Fruit fly (Drosophila melanogaster) whole organism, embryonic: ENCODE measurements around the gene amrt.

Source experiments
- BEAF-32 ChIP-seq: fragments of 200-800 bp; sonication (Bioruptor generic); optimal IDR thresholded peaks from 3 replicates; lab custom pipeline; 2017; ENCODE audit warnings: missing biosample characterization, missing genetic modification characterization, mild to moderate bottlenecking, moderate library complexity, missing genetic modification reagents
- Bgb ChIP-seq: fragments of 200-800 bp; sonication (Bioruptor generic); IDR thresholded peaks from 2 replicates; pipeline ENCODE4 v1.3.6; 2022; ENCODE audit warnings: missing biosample characterization, missing genetic modification characterization; ENCODE audit not compliant: partially characterized antibody
- CG1024 ChIP-seq: fragments of 200-800 bp; sonication (Bioruptor generic); IDR thresholded peaks from 2 replicates; pipeline ENCODE4 v1.3.6; 2022; ENCODE audit warnings: missing biosample characterization, missing genetic modification characterization
- CG12391 ChIP-seq: fragments of 200-800 bp; sonication (Bioruptor generic); optimal IDR thresholded peaks from 3 replicates; lab custom pipeline; 2018; ENCODE audit warnings: missing biosample characterization, mild to moderate bottlenecking, missing genetic modification characterization, moderate library complexity
- CG12769 ChIP-seq: fragments of 200-800 bp; sonication (Bioruptor generic); optimal IDR thresholded peaks from 2 replicates; lab custom pipeline; 2019; ENCODE audit warnings: missing biosample characterization, mild to moderate bottlenecking, missing genetic modification characterization, moderate library complexity
- CG14860 ChIP-seq: fragments of 200-800 bp; sonication (Bioruptor generic); IDR thresholded peaks from 3 replicates; pipeline ENCODE4 v1.3.6; 2022; ENCODE audit warnings: missing biosample characterization, missing genetic modification characterization; ENCODE audit not compliant: partially characterized antibody
- CG15514 ChIP-seq: fragments of 200-800 bp; sonication (Bioruptor generic); optimal IDR thresholded peaks from 3 replicates; lab custom pipeline; 2017; ENCODE audit warnings: missing biosample characterization, missing genetic modification characterization, mild to moderate bottlenecking, moderate library complexity, missing genetic modification reagents
- CG1603 ChIP-seq: fragments of 200-800 bp; sonication (Bioruptor generic); optimal IDR thresholded peaks from 2 replicates; lab custom pipeline; 2019; ENCODE audit warnings: missing biosample characterization, mild to moderate bottlenecking, missing genetic modification characterization, moderate library complexity
- CG16813 ChIP-seq: fragments of 200-800 bp; sonication (Bioruptor generic); IDR thresholded peaks from 3 replicates; pipeline ENCODE4 v1.3.6; 2022; ENCODE audit warnings: missing biosample characterization, missing genetic modification characterization; ENCODE audit not compliant: partially characterized antibody
- CG2712 ChIP-seq: fragments of 200-800 bp; optimal IDR thresholded peaks from 3 replicates; lab custom pipeline; 2019; ENCODE audit warnings: missing biosample characterization, mild to moderate bottlenecking, missing genetic modification characterization, moderate library complexity
- CG30020 ChIP-seq: fragments of 200-800 bp; optimal IDR thresholded peaks from 2 replicates; lab custom pipeline; 2019; ENCODE audit warnings: missing biosample characterization, mild to moderate bottlenecking, missing genetic modification characterization, moderate library complexity
- CG32772 ChIP-seq: fragments of 200-800 bp; sonication (Bioruptor generic); IDR thresholded peaks from 2 replicates; pipeline ENCODE4 v1.3.6; 2022; ENCODE audit warnings: missing biosample characterization, missing genetic modification characterization
- CG34224 ChIP-seq: fragments of 200-800 bp; sonication (Bioruptor generic); IDR thresholded peaks from 3 replicates; pipeline ENCODE4 v1.3.6; 2022; ENCODE audit warnings: missing biosample characterization, missing genetic modification characterization; ENCODE audit not compliant: partially characterized antibody
- CG8290 ChIP-seq, 3 experiments: fragments of 200-800 bp; sonication (Bioruptor generic); optimal IDR thresholded peaks; 2 replicates each; lab custom pipeline; 2016 to 2019; ENCODE audit warnings: missing biosample characterization in 3 of 3, missing genetic modification characterization in 3 of 3, mild to moderate bottlenecking in 2 of 3, moderate library complexity in 1 of 3
- CG8924 ChIP-seq: fragments of 200-800 bp; optimal IDR thresholded peaks from 3 replicates; lab custom pipeline; 2019; ENCODE audit warnings: missing biosample characterization, mild to moderate bottlenecking, missing genetic modification characterization, moderate library complexity
- CG9797 ChIP-seq: fragments of 200-800 bp; sonication (Bioruptor generic); optimal IDR thresholded peaks from 3 replicates; lab custom pipeline; 2018; ENCODE audit warnings: missing biosample characterization, mild to moderate bottlenecking, missing genetic modification characterization
- CHES-1-like ChIP-seq: fragments of 200-800 bp; sonication (Bioruptor generic); optimal IDR thresholded peaks from 2 replicates; lab custom pipeline; 2016; ENCODE audit warnings: missing biosample characterization, missing genetic modification characterization
- CoRest ChIP-seq: fragments of 200-800 bp; sonication (Bioruptor generic); optimal IDR thresholded peaks from 3 replicates; lab custom pipeline; 2018; ENCODE audit warnings: missing biosample characterization, mild to moderate bottlenecking, missing genetic modification characterization, moderate library complexity
- CrebB ChIP-seq: fragments of 200-800 bp; sonication (Bioruptor generic); optimal IDR thresholded peaks from 3 replicates; lab custom pipeline; 2018; ENCODE audit warnings: missing biosample characterization, mild to moderate bottlenecking, missing genetic modification characterization
- D19A ChIP-seq: fragments of 200-800 bp; optimal IDR thresholded peaks from 3 replicates; lab custom pipeline; 2019; ENCODE audit warnings: missing biosample characterization, mild to moderate bottlenecking, missing genetic modification characterization, moderate library complexity
- Dref ChIP-seq: fragments of 200-800 bp; sonication (Bioruptor generic); IDR thresholded peaks from 2 replicates; pipeline ENCODE4 v1.3.6; 2022; ENCODE audit warnings: missing biosample characterization, missing genetic modification characterization
- E2f2 ChIP-seq: fragments of 200-800 bp; sonication (Bioruptor generic); IDR thresholded peaks from 2 replicates; pipeline ENCODE4 v1.3.6; 2022; ENCODE audit warnings: missing biosample characterization, missing genetic modification characterization
- Ets65A ChIP-seq: fragments of 200-800 bp; sonication (Bioruptor generic); peaks from one replicate; lab custom pipeline; 2016; ENCODE audit warnings: missing biosample characterization, missing genetic modification characterization
- Ets97D ChIP-seq: fragments of 200-800 bp; sonication (Bioruptor generic); optimal IDR thresholded peaks from 3 replicates; lab custom pipeline; 2016; ENCODE audit warnings: missing biosample characterization, missing genetic modification characterization
- Fer1 ChIP-seq: fragments of 200-800 bp; sonication (Bioruptor generic); optimal IDR thresholded peaks from 2 replicates; lab custom pipeline; 2017; ENCODE audit warnings: missing biosample characterization, mild to moderate bottlenecking, missing genetic modification characterization
- HLH4C ChIP-seq: fragments of 200-800 bp; sonication (Bioruptor generic); IDR thresholded peaks from 3 replicates; pipeline ENCODE4 v1.3.6; 2022; ENCODE audit warnings: missing biosample characterization, missing genetic modification characterization; ENCODE audit not compliant: partially characterized antibody
- Lhr ChIP-seq: fragments of 200-800 bp; sonication (Bioruptor generic); optimal IDR thresholded peaks from 3 replicates; lab custom pipeline; 2017; ENCODE audit warnings: mild to moderate bottlenecking, missing biosample characterization, missing genetic modification reagents, missing genetic modification characterization
- Lim3 ChIP-seq: fragments of 200-800 bp; sonication (Bioruptor generic); IDR thresholded peaks from 2 replicates; pipeline ENCODE4 v1.3.6; 2022; ENCODE audit warnings: missing biosample characterization, missing genetic modification characterization
- Nf-YB ChIP-seq: fragments of 200-800 bp; sonication (Bioruptor generic); optimal IDR thresholded peaks from 3 replicates; lab custom pipeline; 2019; ENCODE audit warnings: missing biosample characterization, mild to moderate bottlenecking, missing genetic modification characterization, moderate library complexity
- NfI ChIP-seq: fragments of 200-800 bp; sonication (Bioruptor generic); optimal IDR thresholded peaks from 3 replicates; lab custom pipeline; 2018; ENCODE audit warnings: missing biosample characterization, mild to moderate bottlenecking, missing genetic modification characterization, moderate library complexity
- Side ChIP-seq: fragments of 200-800 bp; sonication (Bioruptor generic); optimal IDR thresholded peaks from 2 replicates; lab custom pipeline; 2016; ENCODE audit warnings: missing biosample characterization, missing genetic modification characterization
- Sry-δ ChIP-seq: fragments of 200-800 bp; sonication (Bioruptor generic); optimal IDR thresholded peaks from 2 replicates; lab custom pipeline; 2016; ENCODE audit warnings: missing biosample characterization, missing genetic modification characterization
- Stat92E ChIP-seq, 3 experiments: fragments of >200 bp in 2 of 3; fragments of 200-800 bp in 1 of 3; sonication (Bioruptor generic) in 1 of 3; optimal IDR thresholded peaks; 2 replicates each; lab custom pipeline; 2017 to 2019; ENCODE audit warnings: missing biosample characterization in 3 of 3, missing genetic modification characterization in 3 of 3, mild to moderate bottlenecking in 1 of 3, moderate library complexity in 1 of 3
- amos ChIP-seq: fragments of 200-800 bp; sonication (Bioruptor generic); IDR thresholded peaks from 2 replicates; pipeline ENCODE4 v1.3.6; 2022; ENCODE audit warnings: missing biosample characterization, missing genetic modification characterization; ENCODE audit not compliant: partially characterized antibody
- ato ChIP-seq: fragments of 200-800 bp; sonication (Bioruptor generic); IDR thresholded peaks from 2 replicates; pipeline ENCODE4 v1.3.6; 2022; ENCODE audit warnings: missing biosample characterization, missing genetic modification characterization; ENCODE audit not compliant: partially characterized antibody
- chm ChIP-seq: fragments of 200-800 bp; sonication (Bioruptor generic); IDR thresholded peaks from 2 replicates; pipeline ENCODE4 v1.3.6; 2022; ENCODE audit warnings: missing biosample characterization, missing genetic modification characterization
- crol ChIP-seq: fragments of 200-800 bp; sonication (Bioruptor generic); IDR thresholded peaks from 2 replicates; pipeline ENCODE4 v1.3.6; 2022; ENCODE audit warnings: missing biosample characterization, missing genetic modification characterization
- dm ChIP-seq: fragments of 200-800 bp; sonication (Bioruptor generic); optimal IDR thresholded peaks from 3 replicates; lab custom pipeline; 2016; ENCODE audit warnings: missing biosample characterization, missing genetic modification characterization
- fru ChIP-seq: fragments of >200 bp; optimal IDR thresholded peaks from 2 replicates; lab custom pipeline; 2017
- ftz-f1 ChIP-seq: fragments of 200-800 bp; sonication (Bioruptor generic); optimal IDR thresholded peaks from 2 replicates; lab custom pipeline; 2016; ENCODE audit warnings: missing biosample characterization, missing genetic modification characterization
- grn ChIP-seq: fragments of 200-800 bp; sonication (Bioruptor generic); optimal IDR thresholded peaks from 3 replicates; lab custom pipeline; 2017; ENCODE audit warnings: missing biosample characterization, missing genetic modification characterization
- gro ChIP-seq: fragments of 200-800 bp; sonication (Bioruptor generic); optimal IDR thresholded peaks from 2 replicates; lab custom pipeline; 2016; ENCODE audit warnings: missing biosample characterization, missing genetic modification characterization
- lilli ChIP-seq: fragments of 200-800 bp; sonication (Bioruptor generic); optimal IDR thresholded peaks from 3 replicates; lab custom pipeline; 2016; ENCODE audit warnings: missing biosample characterization, missing genetic modification characterization
- phol ChIP-seq: fragments of 200-800 bp; sonication (Bioruptor generic); optimal IDR thresholded peaks from 3 replicates; lab custom pipeline; 2018; ENCODE audit warnings: missing biosample characterization, mild to moderate bottlenecking, missing genetic modification characterization, moderate library complexity
- row ChIP-seq: fragments of 200-800 bp; sonication (Bioruptor generic); IDR thresholded peaks from 3 replicates; pipeline ENCODE4 v1.3.6; 2022; ENCODE audit warnings: missing biosample characterization, missing genetic modification characterization
- sug ChIP-seq: fragments of 200-800 bp; optimal IDR thresholded peaks from 2 replicates; lab custom pipeline; 2019; ENCODE audit warnings: missing biosample characterization, mild to moderate bottlenecking, missing genetic modification characterization, moderate library complexity
- tna ChIP-seq: fragments of 200-800 bp; sonication (Bioruptor generic); IDR thresholded peaks from 2 replicates; pipeline ENCODE4 v1.3.6; 2022; ENCODE audit warnings: missing biosample characterization, missing genetic modification characterization; ENCODE audit not compliant: partially characterized antibody
- trem ChIP-seq: fragments of 200-800 bp; optimal IDR thresholded peaks from 3 replicates; lab custom pipeline; 2019; ENCODE audit warnings: missing biosample characterization, mild to moderate bottlenecking, missing genetic modification characterization, moderate library complexity

The amrt gene

dm6 chrX:13783534-13783949, 1.3 kb downstream of the amrt start, which contains the start of gene inaE (continued):
- TF ChIP-seq row (GFP tag; lab: Robert Waterston, UW) (peak; percentile 40; the same call in 1 of the 3 replicates), Bgb (GFP tag; lab: Robert Waterston, UW) (peak; percentile 80), chm (GFP tag; lab: Robert Waterston, UW) (0 out of 2 replicates have a peak, but pooled peaks have one; percentile 37), fru (no peak), sug (tag; lab: Kevin White, UChicago) (peak; percentile 3), dm (GFP tag; lab: Kevin White, UChicago) (no peak), CoRest (tag; lab: Kevin White, UChicago) (peak; percentile 27), Ets97D (GFP tag; lab: Kevin White, UChicago) (peak; percentile 64), ato (peak; percentile 53), CG8290 (GFP tag; optimal IDR thresholded peaks at IDR 0.05; lab: Kevin White, UChicago) (no peak), CG8290 (tag; optimal IDR thresholded peaks at IDR 0.05; lab: Kevin White, UChicago) (peak in 1 of 2 experiments; percentile 63), Side (GFP tag; lab: Kevin White, UChicago) (no peak), Nf-YB (GFP tag; lab: Kevin White, UChicago) (no peak), gro (GFP tag; lab: Kevin White, UChicago) (peak; percentile 38), BEAF-32 (GFP tag; lab: Kevin White, UChicago) (peak; percentile 53), Dref (GFP tag; lab: Robert Waterston, UW) (peak; percentile 86), Lim3 (GFP tag; lab: Robert Waterston, UW) (no peak), CG12769 (tag; lab: Kevin White, UChicago) (peak; percentile 28), HLH4C (GFP tag; lab: Robert Waterston, UW) (peak; percentile 72), phol (tag; lab: Kevin White, UChicago) (peak; percentile 26), Sry-δ (GFP tag; lab: Kevin White, UChicago) (peak; percentile 43), CrebB (tag; lab: Kevin White, UChicago) (no peak), Lhr (peak; percentile 33), CG8924 (tag; lab: Kevin White, UChicago) (peak; percentile 1), Stat92E (GFP tag; optimal IDR thresholded peaks at IDR 0.05; lab: Kevin White, UChicago) (peak in 1 of 3 experiments; percentile 63), CG14860 (GFP tag; lab: Robert Waterston, UW) (0 out of 3 replicates have a peak, but pooled peaks have one; percentile 35), CG1024 (peak; percentile 45; the same call in 1 of the 2 replicates), CG1603 (tag; lab: Kevin White, UChicago) (peak; percentile 54), CG9797 (GFP tag; lab: Kevin White, UChicago) (peak; percentile 18), Fer1 (GFP tag; lab: Kevin White, UChicago) (peak; percentile 36), CG16813 (GFP tag; lab: Robert Waterston, UW) (0 out of 3 replicates have a peak, but pooled peaks have one; percentile 40), CG30020 (tag; lab: Kevin White, UChicago) (peak; percentile 72), Ets65A (peak; percentile 58), CG2712 (tag; lab: Kevin White, UChicago) (peak; percentile 33), grn (GFP tag; lab: Kevin White, UChicago) (peak; percentile 14), CG15514 (GFP tag; lab: Kevin White, UChicago) (peak; percentile 79), CG34224 (GFP tag; lab: Robert Waterston, UW) (peak; percentile 32; the same call in 1 of the 3 replicates), CHES-1-like (GFP tag; lab: Kevin White, UChicago) (peak; percentile 20), tna (GFP tag; lab: Robert Waterston, UW) (peak; percentile 66), E2f2 (GFP tag; lab: Robert Waterston, UW) (peak; percentile 92), crol (no peak; the same call in 1 of the 2 replicates), NfI (no peak), amos (peak; percentile 45; the same call in 1 of the 2 replicates), ftz-f1 (peak; percentile 88), CG12391 (tag; lab: Kevin White, UChicago) (peak; percentile 9), D19A (tag; lab: Kevin White, UChicago) (peak; percentile 3), CG32772 (GFP tag; lab: Robert Waterston, UW) (no peak), lilli (GFP tag; lab: Kevin White, UChicago) (no peak), trem (peak; percentile 32)
